Fruit fly (Drosophila melanogaster) whole organism, embryonic: ENCODE measurements around the gene CG17234.

Experiments
- Abd-B ChIP-seq: fragments of 200-800 bp; sonication (Bioruptor generic); optimal IDR thresholded peaks from 2 replicates; lab custom pipeline; 2018; ENCODE audit warnings: missing biosample characterization, mild to moderate bottlenecking, missing genetic modification characterization, moderate library complexity
- Blimp-1 ChIP-seq: fragments of 200-800 bp; sonication (Bioruptor generic); optimal IDR thresholded peaks from 3 replicates; lab custom pipeline; 2018; ENCODE audit warnings: missing biosample characterization, missing genetic modification characterization, mild to moderate bottlenecking, moderate library complexity, missing genetic modification reagents
- CG10366 ChIP-seq: fragments of 200-800 bp; sonication (Bioruptor generic); IDR thresholded peaks from 2 replicates; pipeline ENCODE4 v1.3.6; 2022; ENCODE audit warnings: missing biosample characterization, missing genetic modification characterization
- CG10431 ChIP-seq: fragments of 200-800 bp; sonication (Bioruptor generic); optimal IDR thresholded peaks from 3 replicates; lab custom pipeline; 2018; ENCODE audit warnings: missing biosample characterization, mild to moderate bottlenecking, missing genetic modification characterization
- CG11247 ChIP-seq: fragments of 200-800 bp; sonication (Bioruptor generic); IDR thresholded peaks from 2 replicates; pipeline ENCODE4 v1.3.6; 2022; ENCODE audit warnings: missing biosample characterization, missing genetic modification characterization
- CG12299 ChIP-seq: fragments of 200-800 bp; sonication (Bioruptor generic); optimal IDR thresholded peaks from 2 replicates; lab custom pipeline; 2018; ENCODE audit warnings: missing biosample characterization, mild to moderate bottlenecking, missing genetic modification characterization
- CG12744 ChIP-seq: fragments of 200-800 bp; sonication (Bioruptor generic); optimal IDR thresholded peaks from 2 replicates; lab custom pipeline; 2016; ENCODE audit warnings: missing biosample characterization, missing genetic modification characterization
- CG13775 ChIP-seq: fragments of 200-800 bp; sonication (Bioruptor generic); optimal IDR thresholded peaks from 3 replicates; lab custom pipeline; 2017; ENCODE audit warnings: missing biosample characterization, mild to moderate bottlenecking, missing genetic modification characterization
- CG17829 ChIP-seq: fragments of 200-800 bp; optimal IDR thresholded peaks from 2 replicates; lab custom pipeline; 2019; ENCODE audit warnings: missing biosample characterization, mild to moderate bottlenecking, missing genetic modification characterization, moderate library complexity
- CG2120 ChIP-seq: fragments of 200-800 bp; sonication (Bioruptor generic); optimal IDR thresholded peaks from 3 replicates; lab custom pipeline; 2016; ENCODE audit warnings: missing biosample characterization, missing genetic modification characterization
- CG30431 ChIP-seq: fragments of 200-800 bp; sonication (Bioruptor generic); optimal IDR thresholded peaks from 2 replicates; lab custom pipeline; 2017; ENCODE audit warnings: missing biosample characterization, missing genetic modification characterization
- CG32772 ChIP-seq: fragments of 200-800 bp; sonication (Bioruptor generic); IDR thresholded peaks from 2 replicates; pipeline ENCODE4 v1.3.6; 2022; ENCODE audit warnings: missing biosample characterization, missing genetic modification characterization
- CG42726 ChIP-seq: fragments of 200-800 bp; sonication (Bioruptor generic); IDR thresholded peaks from 2 replicates; pipeline ENCODE4 v1.3.6; 2022; ENCODE audit warnings: missing biosample characterization, missing genetic modification characterization; ENCODE audit not compliant: partially characterized antibody
- CG6254 ChIP-seq: fragments of 200-800 bp; sonication (Bioruptor generic); optimal IDR thresholded peaks from 3 replicates; lab custom pipeline; 2017; ENCODE audit warnings: mild to moderate bottlenecking, missing biosample characterization, missing genetic modification reagents, missing genetic modification characterization
- CG6272 ChIP-seq: fragments of 200-800 bp; sonication (Bioruptor generic); IDR thresholded peaks from 2 replicates; pipeline ENCODE4 v1.3.6; 2022; ENCODE audit warnings: missing biosample characterization, missing genetic modification characterization
- CG8281 ChIP-seq: fragments of 200-800 bp; sonication (Bioruptor generic); optimal IDR thresholded peaks from 2 replicates; lab custom pipeline; 2018; ENCODE audit warnings: missing biosample characterization, mild to moderate bottlenecking, missing genetic modification characterization, moderate library complexity
- CG8290 ChIP-seq, 3 experiments: fragments of 200-800 bp; sonication (Bioruptor generic); optimal IDR thresholded peaks; 2 replicates each; lab custom pipeline; 2016 to 2019; ENCODE audit warnings: missing biosample characterization in 3 of 3, missing genetic modification characterization in 3 of 3, mild to moderate bottlenecking in 2 of 3, moderate library complexity in 1 of 3
- CG8359 ChIP-seq: fragments of 200-800 bp; sonication (Bioruptor generic); optimal IDR thresholded peaks from 2 replicates; lab custom pipeline; 2017; ENCODE audit warnings: missing biosample characterization, mild to moderate bottlenecking, missing genetic modification characterization, borderline replicate concordance
- CG9817 ChIP-seq: fragments of 200-800 bp; sonication (Bioruptor generic); optimal IDR thresholded peaks from 2 replicates; lab custom pipeline; 2018; ENCODE audit warnings: missing biosample characterization, mild to moderate bottlenecking, missing genetic modification characterization, moderate library complexity
- D ChIP-seq, 2 experiments: fragments of 200-800 bp in 1 of 2; fragments of >200 bp in 1 of 2; sonication (Bioruptor generic) in 1 of 2; optimal IDR thresholded peaks; 2 replicates in 1 of 2; 3 replicates in 1 of 2; lab custom pipeline; 2017; ENCODE audit warnings: mild to moderate bottlenecking in 1 of 2, missing biosample characterization in 1 of 2, missing genetic modification characterization in 1 of 2, missing genetic modification reagents in 1 of 2
- Dip3 ChIP-seq: fragments of 200-800 bp; sonication (Bioruptor generic); optimal IDR thresholded peaks from 3 replicates; lab custom pipeline; 2016; ENCODE audit warnings: missing biosample characterization, missing genetic modification characterization
- Dref ChIP-seq: fragments of 200-800 bp; sonication (Bioruptor generic); IDR thresholded peaks from 2 replicates; pipeline ENCODE4 v1.3.6; 2022; ENCODE audit warnings: missing biosample characterization, missing genetic modification characterization
- Ets65A ChIP-seq: fragments of 200-800 bp; sonication (Bioruptor generic); peaks from one replicate; lab custom pipeline; 2016; ENCODE audit warnings: missing biosample characterization, missing genetic modification characterization
- HHEX ChIP-seq: fragments of 200-800 bp; sonication (Bioruptor generic); optimal IDR thresholded peaks from 3 replicates; lab custom pipeline; 2017; ENCODE audit warnings: missing biosample characterization, mild to moderate bottlenecking, missing genetic modification characterization, missing genetic modification reagents
- HmgD ChIP-seq: fragments of 200-800 bp; sonication (Bioruptor generic); optimal IDR thresholded peaks from 3 replicates; lab custom pipeline; 2016; ENCODE audit warnings: missing biosample characterization, missing genetic modification characterization
- Hmx ChIP-seq: fragments of 200-800 bp; sonication (Bioruptor generic); optimal IDR thresholded peaks from 2 replicates; lab custom pipeline; 2016; ENCODE audit warnings: missing biosample characterization, missing genetic modification characterization
- Hr78 ChIP-seq, 2 experiments: fragments of 200-800 bp in 1 of 2; fragments of >200 bp in 1 of 2; sonication (Bioruptor generic) in 1 of 2; optimal IDR thresholded peaks; 2 replicates each; lab custom pipeline; 2017 to 2019; ENCODE audit warnings: missing biosample characterization in 2 of 2, missing genetic modification characterization in 2 of 2, mild to moderate bottlenecking in 1 of 2, moderate library complexity in 1 of 2
- Med ChIP-seq: fragments of 200-800 bp; sonication (Bioruptor generic); peaks from one replicate; lab custom pipeline; 2016; ENCODE audit warnings: missing biosample characterization, missing genetic modification characterization, mild to moderate bottlenecking, inconsistent platforms, moderate library complexity
- NFAT ChIP-seq: fragments of 200-800 bp; sonication (Bioruptor generic); IDR thresholded peaks from 2 replicates; pipeline ENCODE4 v1.3.6; 2022; ENCODE audit warnings: missing biosample characterization, missing genetic modification characterization
- Optix ChIP-seq: fragments of 200-800 bp; sonication (Bioruptor generic); IDR thresholded peaks from 3 replicates; pipeline ENCODE4 v1.3.6; 2022; ENCODE audit warnings: missing biosample characterization, missing genetic modification characterization
- Six4 ChIP-seq: fragments of 200-800 bp; sonication (Bioruptor generic); optimal IDR thresholded peaks from 2 replicates; lab custom pipeline; 2016; ENCODE audit warnings: missing biosample characterization, missing genetic modification characterization
- Sox102F ChIP-seq: fragments of 200-800 bp; sonication (Bioruptor generic); optimal IDR thresholded peaks from 2 replicates; lab custom pipeline; 2018; ENCODE audit warnings: missing biosample characterization, mild to moderate bottlenecking, missing genetic modification characterization, moderate library complexity
- Vsx1 ChIP-seq: fragments of 200-800 bp; sonication (Bioruptor generic); optimal IDR thresholded peaks from 2 replicates; lab custom pipeline; 2017; ENCODE audit warnings: missing biosample characterization, mild to moderate bottlenecking, missing genetic modification characterization, missing genetic modification reagents
- ab ChIP-seq: fragments of 200-800 bp; sonication (Bioruptor generic); optimal IDR thresholded peaks from 2 replicates; lab custom pipeline; 2016; ENCODE audit warnings: missing biosample characterization, missing genetic modification characterization
- bigmax ChIP-seq: fragments of 200-800 bp; sonication (Bioruptor generic); optimal IDR thresholded peaks from 2 replicates; lab custom pipeline; 2018; ENCODE audit warnings: missing biosample characterization, mild to moderate bottlenecking, missing genetic modification characterization
- bsh ChIP-seq, 2 experiments: fragments of 200-800 bp; sonication (Bioruptor generic); optimal IDR thresholded peaks; 2 replicates each; lab custom pipeline; 2017 to 2018; ENCODE audit warnings: mild to moderate bottlenecking in 2 of 2, missing biosample characterization in 2 of 2, missing genetic modification characterization in 2 of 2, moderate library complexity in 1 of 2
- cato ChIP-seq: fragments of 200-800 bp; sonication (Bioruptor generic); optimal IDR thresholded peaks from 2 replicates; lab custom pipeline; 2016; ENCODE audit warnings: missing biosample characterization, missing genetic modification characterization, borderline replicate concordance
- dan ChIP-seq: fragments of 200-800 bp; sonication (Bioruptor generic); IDR thresholded peaks from 2 replicates; pipeline ENCODE4 v1.3.6; 2022; ENCODE audit warnings: missing biosample characterization, missing genetic modification characterization
- dimm ChIP-seq: fragments of 200-800 bp; sonication (Bioruptor generic); IDR thresholded peaks from 2 replicates; pipeline ENCODE4 v1.3.6; 2022; ENCODE audit warnings: missing biosample characterization, missing genetic modification characterization
- eve ChIP-seq, 2 experiments: fragments of >200 bp; optimal IDR thresholded peaks; 2 replicates each; lab custom pipeline; 2017; ENCODE audit warnings: missing biosample characterization in 2 of 2, missing genetic modification characterization in 2 of 2
- gce ChIP-seq: fragments of 200-800 bp; sonication (Bioruptor generic); IDR thresholded peaks from 3 replicates; pipeline ENCODE4 v1.3.6; 2022; ENCODE audit warnings: missing biosample characterization, missing genetic modification characterization
- gt ChIP-seq: fragments of 200-800 bp; sonication (Bioruptor generic); IDR thresholded peaks from 2 replicates; pipeline ENCODE4 v1.3.6; 2022; ENCODE audit warnings: missing biosample characterization, missing genetic modification characterization
- nerfin-1 ChIP-seq: fragments of 200-800 bp; sonication (Bioruptor generic); optimal IDR thresholded peaks from 3 replicates; lab custom pipeline; 2019; ENCODE audit warnings: missing biosample characterization, mild to moderate bottlenecking, missing genetic modification characterization, moderate library complexity
- oc ChIP-seq: fragments of 200-800 bp; sonication (Bioruptor generic); optimal IDR thresholded peaks from 2 replicates; lab custom pipeline; 2018; ENCODE audit warnings: missing biosample characterization, mild to moderate bottlenecking, missing genetic modification characterization, moderate library complexity
- sug ChIP-seq: fragments of 200-800 bp; optimal IDR thresholded peaks from 2 replicates; lab custom pipeline; 2019; ENCODE audit warnings: missing biosample characterization, mild to moderate bottlenecking, missing genetic modification characterization, moderate library complexity
- tx ChIP-seq: fragments of 200-800 bp; sonication (Bioruptor generic); optimal IDR thresholded peaks from 2 replicates; lab custom pipeline; 2016; ENCODE audit warnings: missing biosample characterization, missing genetic modification characterization
- zfh1 ChIP-seq: fragments of 200-800 bp; sonication (Bioruptor generic); IDR thresholded peaks from 3 replicates; pipeline ENCODE4 v1.3.6; 2022; ENCODE audit warnings: missing biosample characterization, missing genetic modification characterization

The CG17234 gene

DNA sequence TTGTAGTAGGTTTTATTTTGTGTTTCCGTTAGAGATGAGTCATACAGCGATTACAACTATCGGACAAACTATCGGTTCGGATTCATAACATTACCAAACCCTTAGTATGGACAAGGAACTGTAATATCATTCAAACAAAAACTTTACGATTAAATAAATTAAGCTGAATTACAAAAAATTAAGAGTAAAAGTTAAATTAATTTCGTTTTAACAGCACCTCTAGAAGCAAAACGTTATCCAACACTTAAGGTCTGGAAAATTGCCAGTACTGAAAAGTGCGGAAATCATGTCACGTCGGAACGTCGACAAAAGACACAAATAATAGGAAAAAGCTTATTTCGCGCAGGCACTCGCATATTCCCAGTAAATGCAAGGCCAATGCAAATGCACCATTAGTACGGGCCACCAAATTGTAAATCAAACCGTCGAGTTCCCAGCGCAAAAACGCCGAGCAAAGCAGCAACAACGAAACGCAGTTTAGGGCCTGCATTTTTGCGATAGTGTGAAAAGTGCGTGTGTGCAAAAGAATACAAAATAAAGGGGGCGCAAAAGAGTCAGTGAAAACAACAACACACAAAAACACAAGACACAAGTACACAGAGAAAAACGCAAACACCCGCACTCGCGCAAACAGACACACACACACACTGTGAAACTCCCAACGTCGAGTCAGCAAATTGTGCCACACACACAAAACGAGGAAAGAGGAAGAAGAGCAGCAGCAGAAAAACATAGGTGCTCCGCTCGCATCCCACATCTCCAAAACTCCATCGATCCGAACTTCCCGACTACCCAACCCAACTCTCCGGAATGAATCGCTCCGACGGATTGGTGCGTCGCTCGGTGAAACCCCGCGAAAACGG lies 26.4 kb upstream of the CG17234 start, which contains the start of the genes CG15387 and sau (continued):
- peak; percentile 50 for TF ChIP-seq CG8281 (tag; lab: Kevin White, UChicago)
- TF ChIP-seq zfh1: peak; percentile 81
- peak; percentile 82 for TF ChIP-seq HHEX (GFP tag; lab: Kevin White, UChicago)
- TF ChIP-seq cato (GFP tag; lab: Kevin White, UChicago): peak; percentile 76
- peak; percentile 90 for TF ChIP-seq CG12744 (GFP tag; lab: Kevin White, UChicago)
- TF ChIP-seq Optix (GFP tag; lab: Robert Waterston, UW): peak; percentile 40; the same call in 1 of the 3 replicates
- TF ChIP-seq ab (GFP tag; lab: Kevin White, UChicago): no peak
- TF ChIP-seq CG13775 (GFP tag; lab: Kevin White, UChicago): peak; percentile 93
- TF ChIP-seq gce (GFP tag; lab: Robert Waterston, UW): peak; percentile 48; the same call in 1 of the 3 replicates
- peak; percentile 81 for TF ChIP-seq Six4 (GFP tag; lab: Kevin White, UChicago)
- peak in 1 of 2 experiments; percentile 51 for TF ChIP-seq Hr78 (GFP tag; optimal IDR thresholded peaks at IDR 0.05; lab: Kevin White, UChicago)
- TF ChIP-seq Abd-B: peak; percentile 82
- peak; percentile 78 for TF ChIP-seq CG11247
- peak; percentile 89 for TF ChIP-seq CG9817 (tag; lab: Kevin White, UChicago)
- peak; percentile 36 to 87 for TF ChIP-seq bsh (GFP tag; optimal IDR thresholded peaks at IDR 0.05; lab: Kevin White, UChicago)
- TF ChIP-seq eve (GFP tag; optimal IDR thresholded peaks at IDR 0.05; lab: Kevin White, UChicago): no peak
- TF ChIP-seq CG32772 (GFP tag; lab: Robert Waterston, UW): peak; percentile 75
- TF ChIP-seq CG17829 (tag; lab: Kevin White, UChicago): peak; percentile 93
- peak; percentile 90 for TF ChIP-seq Dip3 (GFP tag; lab: Kevin White, UChicago)
- no peak for TF ChIP-seq dimm (GFP tag; lab: Robert Waterston, UW)
- TF ChIP-seq Hmx (GFP tag; lab: Kevin White, UChicago): peak; percentile 77
- TF ChIP-seq gt: peak; percentile 71
- peak; percentile 91 for TF ChIP-seq tx
- peak; percentile 50 for TF ChIP-seq CG30431 (GFP tag; lab: Kevin White, UChicago)
- TF ChIP-seq Ets65A (GFP tag; lab: Kevin White, UChicago): peak; percentile 99
- TF ChIP-seq sug (tag; lab: Kevin White, UChicago): peak; percentile 89
- TF ChIP-seq CG42726 (GFP tag; lab: Robert Waterston, UW): peak; percentile 70; the same call in 1 of the 2 replicates
- TF ChIP-seq CG12299 (tag; lab: Kevin White, UChicago): peak; percentile 86
- peak; percentile 86 for TF ChIP-seq Sox102F (GFP tag; lab: Kevin White, UChicago)
- no peak for TF ChIP-seq dan (GFP tag; lab: Robert Waterston, UW)
- TF ChIP-seq Med: peak; percentile 99
- TF ChIP-seq CG8359 (GFP tag; lab: Kevin White, UChicago): peak; percentile 41
- peak; percentile 60 for TF ChIP-seq oc
- TF ChIP-seq Blimp-1 (GFP tag; lab: Kevin White, UChicago): peak; percentile 80
- peak; percentile 83 for TF ChIP-seq nerfin-1 (tag; lab: Kevin White, UChicago)
- TF ChIP-seq HmgD (GFP tag; lab: Kevin White, UChicago): peak; percentile 59
- peak; percentile 67 for TF ChIP-seq CG10431 (GFP tag; lab: Kevin White, UChicago)
- TF ChIP-seq Dref (GFP tag; lab: Robert Waterston, UW): peak; percentile 49
- no peak for TF ChIP-seq bigmax (GFP tag; lab: Kevin White, UChicago)
- TF ChIP-seq NFAT (GFP tag; lab: Robert Waterston, UW): no peak; the same call in none of the 2 replicates
- TF ChIP-seq CG10366 (GFP tag; lab: Robert Waterston, UW): peak; percentile 80
- TF ChIP-seq CG6254: no peak
- peak; percentile 76 for TF ChIP-seq Vsx1 (GFP tag; lab: Kevin White, UChicago)
- peak; percentile 77 for TF ChIP-seq CG6272
- TF ChIP-seq CG8290 (GFP tag; optimal IDR thresholded peaks at IDR 0.05; lab: Kevin White, UChicago): peak; percentile 92
- peak; percentile 70 to 88 for TF ChIP-seq CG8290 (tag; optimal IDR thresholded peaks at IDR 0.05; lab: Kevin White, UChicago)
- TF ChIP-seq D (optimal IDR thresholded peaks at IDR 0.05; lab: Kevin White, UChicago): no peak
- peak; percentile 67 for TF ChIP-seq D (GFP tag; optimal IDR thresholded peaks at IDR 0.05; lab: Kevin White, UChicago)
- TF ChIP-seq CG2120 (GFP tag; lab: Kevin White, UChicago): peak; percentile 96
